Worm (Caenorhabditis elegans) whole organism, late embryonic: ENCODE results near the gene sre-7.

Source experiments
- ceh-24 ChIP-seq: sonication (generic microtip); optimal IDR thresholded peaks from 2 replicates; lab custom pipeline; 2016; ENCODE audit warnings: mild to moderate bottlenecking, missing genetic modification characterization, missing compliant biosample characterization
- fkh-6 ChIP-seq: sonication (generic microtip); optimal IDR thresholded peaks from 2 replicates; lab custom pipeline; 2016; ENCODE audit warnings: missing genetic modification characterization, missing compliant biosample characterization
- gmeb-2 ChIP-seq: sonication (generic microtip); optimal IDR thresholded peaks from 2 replicates; lab custom pipeline; 2016; ENCODE audit warnings: missing genetic modification characterization, inconsistent platforms, missing compliant biosample characterization
- lin-11 ChIP-seq: fragments of 200-800 bp; sonication (Bioruptor generic); optimal IDR thresholded peaks from 2 replicates; lab custom pipeline; 2018; ENCODE audit warnings: mild to moderate bottlenecking, missing genetic modification characterization, missing compliant biosample characterization
- madf-2 ChIP-seq: sonication (generic microtip); optimal IDR thresholded peaks from 2 replicates; lab custom pipeline; 2017; ENCODE audit warnings: missing genetic modification characterization, missing compliant biosample characterization
- nhr-11 ChIP-seq: fragments of 150-350 bp; optimal IDR thresholded peaks from 2 replicates; lab custom pipeline; 2014; ENCODE audit warnings: missing biosample characterization, missing genetic modification characterization
- pha-4 ChIP-seq: fragments of 150-350 bp; optimal IDR thresholded peaks from 2 replicates; lab custom pipeline; 2018; ENCODE audit warnings: missing biosample characterization, missing genetic modification reagents, missing genetic modification characterization

ce11 chrV:14294396-14294795, 50.4 kb downstream of the sre-7 start, which contains the start of gene F14D7.9:
- TF ChIP-seq nhr-11: no peak
- TF ChIP-seq lin-11 (tag; lab: Kevin White, UChicago): no peak
- no peak for TF ChIP-seq ceh-24 (tag; lab: Kevin White, UChicago)
- no peak for TF ChIP-seq pha-4 (tag; lab: Kevin White, UChicago)
- TF ChIP-seq gmeb-2 (tag; lab: Kevin White, UChicago): no peak
- no peak for TF ChIP-seq fkh-6 (tag; lab: Kevin White, UChicago)
- no peak for TF ChIP-seq madf-2
